Worm (Caenorhabditis elegans) whole organism, young adult: ENCODE measurements around the gene F11E6.4.

Source experiments
- F52B5.7 ChIP-seq: sonication (generic microtip); optimal IDR thresholded peaks from 2 replicates; lab custom pipeline; 2016; ENCODE audit warnings: mild to moderate bottlenecking, missing genetic modification characterization, missing compliant biosample characterization
- atf-7 ChIP-seq: sonication (generic microtip); optimal IDR thresholded peaks from 2 replicates; lab custom pipeline; 2017; ENCODE audit warnings: mild to moderate bottlenecking, missing genetic modification characterization, missing compliant biosample characterization
- ceh-27 ChIP-seq: fragments of 200-800 bp; sonication (Bioruptor generic); optimal IDR thresholded peaks from 2 replicates; lab custom pipeline; 2018; ENCODE audit warnings: mild to moderate bottlenecking, missing genetic modification characterization, moderate library complexity, missing compliant biosample characterization
- ceh-40 ChIP-seq: fragments of 200-800 bp; sonication (Bioruptor generic); IDR thresholded peaks from 2 replicates; pipeline ENCODE4 v1.3.6; 2022; ENCODE audit warnings: missing genetic modification characterization, missing compliant biosample characterization
- egrh-3 ChIP-seq: fragments of 200-800 bp; sonication (Bioruptor generic); IDR thresholded peaks from 2 replicates; pipeline ENCODE4 v1.3.6; 2022; ENCODE audit warnings: missing genetic modification reagents, missing genetic modification characterization, missing compliant biosample characterization
- lin-26 ChIP-seq: fragments of 200-800 bp; sonication (Bioruptor generic); IDR thresholded peaks from 2 replicates; pipeline ENCODE4 v1.3.6; 2022; ENCODE audit warnings: missing genetic modification reagents, missing genetic modification characterization, missing compliant biosample characterization

F11E6.4 gene

ce11 chrIV:17426970-17427369 lies 43.2 kb downstream of the F11E6.4 start:
- TF ChIP-seq ceh-40 (GFP tag; lab: Robert Waterston, UW) (no peak), egrh-3 (GFP tag; lab: Robert Waterston, UW) (no peak), lin-26 (GFP tag; lab: Robert Waterston, UW) (no peak), ceh-27 (GFP tag; lab: Kevin White, UChicago) (no peak), F52B5.7 (no peak), atf-7 (tag; lab: Kevin White, UChicago) (no peak)
